Fruit fly (Drosophila melanogaster) whole organism, embryonic: ENCODE data around the gene Lrr47.
A peak's percentile ranks its signal among the peaks of the same experiment; 100 is the strongest.

Source experiments
- ATbp ChIP-seq: fragments of 200-800 bp; sonication (Bioruptor generic); optimal IDR thresholded peaks from 2 replicates; lab custom pipeline; 2017; ENCODE audit warnings: missing biosample characterization, mild to moderate bottlenecking, missing genetic modification characterization, missing genetic modification reagents
- Adf1 ChIP-seq: fragments of 200-800 bp; sonication (Bioruptor generic); IDR thresholded peaks from 2 replicates; pipeline ENCODE4 v1.3.6; 2022; ENCODE audit warnings: missing biosample characterization, missing genetic modification characterization
- Asciz ChIP-seq: fragments of 200-800 bp; sonication (Bioruptor generic); optimal IDR thresholded peaks from 2 replicates; lab custom pipeline; 2017; ENCODE audit warnings: missing biosample characterization, mild to moderate bottlenecking, missing genetic modification characterization, missing genetic modification reagents
- Atf3 ChIP-seq: fragments of 200-800 bp; sonication (Bioruptor generic); optimal IDR thresholded peaks from 3 replicates; lab custom pipeline; 2016; ENCODE audit warnings: missing biosample characterization, missing genetic modification characterization
- B-H2 ChIP-seq: fragments of 200-800 bp; sonication (Bioruptor generic); optimal IDR thresholded peaks from 2 replicates; lab custom pipeline; 2018; ENCODE audit warnings: missing biosample characterization, mild to moderate bottlenecking, missing genetic modification characterization
- CG10654 ChIP-seq: fragments of 200-800 bp; sonication (Bioruptor generic); optimal IDR thresholded peaks from 2 replicates; lab custom pipeline; 2016; ENCODE audit warnings: missing biosample characterization, missing genetic modification characterization
- CG12219 ChIP-seq: fragments of 200-800 bp; sonication (Bioruptor generic); optimal IDR thresholded peaks from 3 replicates; lab custom pipeline; 2018; ENCODE audit warnings: missing biosample characterization, mild to moderate bottlenecking, missing genetic modification characterization
- CG13296 ChIP-seq: fragments of 200-800 bp; sonication (Bioruptor generic); optimal IDR thresholded peaks from 3 replicates; lab custom pipeline; 2018; ENCODE audit warnings: missing biosample characterization, mild to moderate bottlenecking, missing genetic modification characterization
- CG13424 ChIP-seq: fragments of 200-800 bp; sonication (Bioruptor generic); optimal IDR thresholded peaks from 2 replicates; lab custom pipeline; 2019; ENCODE audit warnings: missing biosample characterization, mild to moderate bottlenecking, missing genetic modification characterization, moderate library complexity
- CG14014 ChIP-seq: fragments of 200-800 bp; sonication (Bioruptor generic); IDR thresholded peaks from 2 replicates; pipeline ENCODE4 v1.3.6; 2022; ENCODE audit warnings: missing biosample characterization, missing genetic modification characterization
- CG14667 ChIP-seq: fragments of 200-800 bp; sonication (Bioruptor generic); IDR thresholded peaks from 2 replicates; pipeline ENCODE4 v1.3.6; 2022; ENCODE audit warnings: missing biosample characterization, missing genetic modification characterization
- CG15696 ChIP-seq: fragments of 200-800 bp; sonication (Bioruptor generic); optimal IDR thresholded peaks from 2 replicates; lab custom pipeline; 2019; ENCODE audit warnings: missing biosample characterization, mild to moderate bottlenecking, missing genetic modification characterization, moderate library complexity
- CG1792 ChIP-seq: fragments of 200-800 bp; sonication (Bioruptor generic); optimal IDR thresholded peaks from 2 replicates; lab custom pipeline; 2016; ENCODE audit warnings: missing biosample characterization, missing genetic modification characterization
- CG2129 ChIP-seq: fragments of 200-800 bp; sonication (Bioruptor generic); IDR thresholded peaks from 2 replicates; pipeline ENCODE4 v1.3.6; 2022; ENCODE audit warnings: missing biosample characterization, missing genetic modification characterization; ENCODE audit not compliant: partially characterized antibody
- CG2678 ChIP-seq: fragments of 200-800 bp; sonication (Bioruptor generic); optimal IDR thresholded peaks from 3 replicates; lab custom pipeline; 2019; ENCODE audit warnings: missing biosample characterization, mild to moderate bottlenecking, missing genetic modification characterization, moderate library complexity
- CG3838 ChIP-seq: fragments of 200-800 bp; sonication (Bioruptor generic); optimal IDR thresholded peaks from 3 replicates; lab custom pipeline; 2016; ENCODE audit warnings: missing biosample characterization, missing genetic modification characterization
- CG4707 ChIP-seq: fragments of 200-800 bp; sonication (Bioruptor generic); optimal IDR thresholded peaks from 2 replicates; lab custom pipeline; 2018; ENCODE audit warnings: missing biosample characterization, mild to moderate bottlenecking, missing genetic modification characterization, moderate library complexity
- CG6854 ChIP-seq: fragments of 200-800 bp; sonication (Bioruptor generic); optimal IDR thresholded peaks from 3 replicates; lab custom pipeline; 2017; ENCODE audit warnings: missing biosample characterization, mild to moderate bottlenecking, missing genetic modification characterization
- CG8290 ChIP-seq, 3 experiments: fragments of 200-800 bp; sonication (Bioruptor generic); optimal IDR thresholded peaks; 2 replicates each; lab custom pipeline; 2016 to 2019; ENCODE audit warnings: missing biosample characterization in 3 of 3, missing genetic modification characterization in 3 of 3, mild to moderate bottlenecking in 2 of 3, moderate library complexity in 1 of 3
- CG8944 ChIP-seq: fragments of 200-800 bp; sonication (Bioruptor generic); optimal IDR thresholded peaks from 3 replicates; lab custom pipeline; 2016; ENCODE audit warnings: missing biosample characterization, missing genetic modification characterization
- CG9609 ChIP-seq: fragments of 200-800 bp; sonication (Bioruptor generic); optimal IDR thresholded peaks from 3 replicates; lab custom pipeline; 2016; ENCODE audit warnings: missing biosample characterization, missing genetic modification characterization
- CrebB ChIP-seq: fragments of 200-800 bp; sonication (Bioruptor generic); optimal IDR thresholded peaks from 3 replicates; lab custom pipeline; 2018; ENCODE audit warnings: missing biosample characterization, mild to moderate bottlenecking, missing genetic modification characterization
- Dip2 ChIP-seq: fragments of 200-800 bp; sonication (Bioruptor generic); IDR thresholded peaks from 2 replicates; pipeline ENCODE4 v1.3.6; 2022; ENCODE audit warnings: missing biosample characterization, missing genetic modification characterization
- Dip3 ChIP-seq: fragments of 200-800 bp; sonication (Bioruptor generic); optimal IDR thresholded peaks from 3 replicates; lab custom pipeline; 2016; ENCODE audit warnings: missing biosample characterization, missing genetic modification characterization
- Fer1 ChIP-seq: fragments of 200-800 bp; sonication (Bioruptor generic); optimal IDR thresholded peaks from 2 replicates; lab custom pipeline; 2017; ENCODE audit warnings: missing biosample characterization, mild to moderate bottlenecking, missing genetic modification characterization
- HHEX ChIP-seq: fragments of 200-800 bp; sonication (Bioruptor generic); optimal IDR thresholded peaks from 3 replicates; lab custom pipeline; 2017; ENCODE audit warnings: missing biosample characterization, mild to moderate bottlenecking, missing genetic modification characterization, missing genetic modification reagents
- Hmr ChIP-seq: fragments of 200-800 bp; sonication (Bioruptor generic); optimal IDR thresholded peaks from 3 replicates; lab custom pipeline; 2017; ENCODE audit warnings: mild to moderate bottlenecking, missing biosample characterization, missing genetic modification reagents, missing genetic modification characterization
- Nf-YA ChIP-seq: fragments of 200-800 bp; sonication (Bioruptor generic); IDR thresholded peaks from 2 replicates; pipeline ENCODE4 v1.3.6; 2022; ENCODE audit warnings: missing biosample characterization, missing genetic modification characterization
- Pdp1 ChIP-seq, 2 experiments: fragments of 200-800 bp; sonication (Bioruptor generic); optimal IDR thresholded peaks; 3 replicates each; lab custom pipeline; 2016; ENCODE audit warnings: missing biosample characterization in 2 of 2, missing genetic modification characterization in 2 of 2, mild to moderate bottlenecking in 1 of 2, moderate library complexity in 1 of 2
- Rfx ChIP-seq: fragments of 200-800 bp; sonication (Bioruptor generic); IDR thresholded peaks from 2 replicates; pipeline ENCODE4 v1.3.6; 2022; ENCODE audit warnings: missing biosample characterization, missing genetic modification characterization
- Sin3A ChIP-seq: fragments of >200 bp; optimal IDR thresholded peaks from 2 replicates; lab custom pipeline; 2018
- Sox100B ChIP-seq: fragments of 200-800 bp; sonication (Bioruptor generic); optimal IDR thresholded peaks from 3 replicates; lab custom pipeline; 2018; ENCODE audit warnings: missing biosample characterization, mild to moderate bottlenecking, missing genetic modification characterization
- Spps ChIP-seq: fragments of 200-800 bp; sonication (Bioruptor generic); optimal IDR thresholded peaks from 2 replicates; lab custom pipeline; 2018; ENCODE audit warnings: missing biosample characterization, mild to moderate bottlenecking, missing genetic modification characterization
- Sry-β ChIP-seq: fragments of 200-800 bp; sonication (Bioruptor generic); optimal IDR thresholded peaks from 2 replicates; lab custom pipeline; 2018; ENCODE audit warnings: missing biosample characterization, mild to moderate bottlenecking, missing genetic modification characterization, moderate library complexity
- chif ChIP-seq, 2 experiments: fragments of 200-800 bp; sonication (Bioruptor generic); optimal IDR thresholded peaks; 3 replicates each; lab custom pipeline; 2016; ENCODE audit warnings: missing biosample characterization in 2 of 2, missing genetic modification characterization in 2 of 2
- exex ChIP-seq: fragments of 200-800 bp; sonication (Bioruptor generic); optimal IDR thresholded peaks from 4 replicates; lab custom pipeline; 2018; ENCODE audit warnings: missing biosample characterization, mild to moderate bottlenecking, missing genetic modification characterization, moderate library complexity
- fd3F ChIP-seq: fragments of 200-800 bp; sonication (Bioruptor generic); optimal IDR thresholded peaks from 2 replicates; lab custom pipeline; 2018; ENCODE audit warnings: missing biosample characterization, mild to moderate bottlenecking, missing genetic modification characterization, moderate library complexity
- gce ChIP-seq: fragments of 200-800 bp; sonication (Bioruptor generic); IDR thresholded peaks from 3 replicates; pipeline ENCODE4 v1.3.6; 2022; ENCODE audit warnings: missing biosample characterization, missing genetic modification characterization
- gem ChIP-seq: fragments of 200-800 bp; sonication (Bioruptor generic); optimal IDR thresholded peaks from 2 replicates; lab custom pipeline; 2019; ENCODE audit warnings: missing biosample characterization, mild to moderate bottlenecking, missing genetic modification characterization, moderate library complexity
- gsb-n ChIP-seq: fragments of 200-800 bp; sonication (Bioruptor generic); optimal IDR thresholded peaks from 3 replicates; lab custom pipeline; 2018; ENCODE audit warnings: missing biosample characterization, mild to moderate bottlenecking, missing genetic modification characterization
- kni ChIP-seq: fragments of 200-800 bp; sonication (Bioruptor generic); optimal IDR thresholded peaks from 3 replicates; lab custom pipeline; 2017; ENCODE audit warnings: mild to moderate bottlenecking, missing biosample characterization, missing genetic modification reagents, missing genetic modification characterization
- lov ChIP-seq, 2 experiments: fragments of 200-800 bp in 1 of 2; fragments of >200 bp in 1 of 2; sonication (Bioruptor generic) in 1 of 2; IDR thresholded peaks in 1 of 2; optimal IDR thresholded peaks in 1 of 2; 2 replicates in 1 of 2; 3 replicates in 1 of 2; pipeline versions ENCODE4 v1.3.6 to Lab custom; 2017 to 2022; ENCODE audit warnings: missing biosample characterization in 1 of 2, missing genetic modification characterization in 1 of 2
- maf-S ChIP-seq: fragments of 200-800 bp; sonication (Bioruptor generic); optimal IDR thresholded peaks from 2 replicates; lab custom pipeline; 2016; ENCODE audit warnings: missing biosample characterization, missing genetic modification characterization
- nmo ChIP-seq: fragments of 200-800 bp; sonication (Bioruptor generic); optimal IDR thresholded peaks from 2 replicates; lab custom pipeline; 2018; ENCODE audit warnings: missing biosample characterization, mild to moderate bottlenecking, missing genetic modification characterization, moderate library complexity
- pho ChIP-seq: fragments of 200-800 bp; sonication (Bioruptor generic); optimal IDR thresholded peaks from 2 replicates; lab custom pipeline; 2016; ENCODE audit warnings: missing biosample characterization, missing genetic modification characterization
- sens ChIP-seq: fragments of 200-800 bp; sonication (Bioruptor generic); peaks from one replicate; lab custom pipeline; 2016; ENCODE audit warnings: missing biosample characterization, missing genetic modification characterization
- sim ChIP-seq: fragments of 200-800 bp; sonication (Bioruptor generic); IDR thresholded peaks from 2 replicates; pipeline ENCODE4 v1.3.6; 2022; ENCODE audit warnings: missing biosample characterization, missing genetic modification characterization
- sob ChIP-seq: fragments of 200-800 bp; sonication (Bioruptor generic); IDR thresholded peaks from 2 replicates; pipeline ENCODE4 v1.3.6; 2022; ENCODE audit warnings: missing biosample characterization, missing genetic modification characterization
- unpg ChIP-seq: fragments of 200-800 bp; sonication (Bioruptor generic); optimal IDR thresholded peaks from 3 replicates; lab custom pipeline; 2018; ENCODE audit warnings: missing biosample characterization, mild to moderate bottlenecking, missing genetic modification characterization, moderate library complexity
- wek ChIP-seq: fragments of 200-800 bp; sonication (Bioruptor generic); optimal IDR thresholded peaks from 3 replicates; lab custom pipeline; 2018; ENCODE audit warnings: missing biosample characterization, mild to moderate bottlenecking, missing genetic modification characterization, moderate library complexity

Gene Lrr47

dm6 chr2L:10472257-10472656 is 44.9 kb upstream of the Lrr47 start:
- peak; percentile 4 for TF ChIP-seq Asciz (GFP tag; lab: Kevin White, UChicago)
- no peak for TF ChIP-seq HHEX (GFP tag; lab: Kevin White, UChicago)
- no peak for TF ChIP-seq Sry-β (GFP tag; lab: Kevin White, UChicago)
- TF ChIP-seq ATbp (GFP tag; lab: Kevin White, UChicago): no peak
- TF ChIP-seq CG12219 (GFP tag; lab: Kevin White, UChicago): no peak
- peak; percentile 13 for TF ChIP-seq fd3F (GFP tag; lab: Kevin White, UChicago)
- TF ChIP-seq CG9609 (GFP tag; lab: Kevin White, UChicago): no peak
- no peak for TF ChIP-seq Adf1 (GFP tag; lab: Robert Waterston, UW)
- no peak for TF ChIP-seq exex (tag; lab: Kevin White, UChicago)
- TF ChIP-seq Spps (tag; lab: Kevin White, UChicago): no peak
- no peak for TF ChIP-seq CG8290 (GFP tag; optimal IDR thresholded peaks at IDR 0.05; lab: Kevin White, UChicago)
- peak in 1 of 2 experiments; percentile 3 for TF ChIP-seq CG8290 (tag; optimal IDR thresholded peaks at IDR 0.05; lab: Kevin White, UChicago)
- no peak for TF ChIP-seq Nf-YA
- no peak for TF ChIP-seq kni (GFP tag; lab: Kevin White, UChicago)
- TF ChIP-seq CG4707 (GFP tag; lab: Kevin White, UChicago): no peak
- TF ChIP-seq sens: peak; percentile 51
- no peak for TF ChIP-seq CG3838 (GFP tag; lab: Kevin White, UChicago)
- no peak for TF ChIP-seq CrebB (tag; lab: Kevin White, UChicago)
- no peak for TF ChIP-seq sim (GFP tag; lab: Robert Waterston, UW)
- no peak for TF ChIP-seq CG15696 (tag; lab: Kevin White, UChicago)
- no peak for TF ChIP-seq Dip2
- TF ChIP-seq Hmr: peak; percentile 26
- TF ChIP-seq pho (GFP tag; lab: Kevin White, UChicago): no peak
- TF ChIP-seq CG8944: no peak
- TF ChIP-seq CG2678 (tag; lab: Kevin White, UChicago): peak; percentile 37
- TF ChIP-seq CG10654: no peak
- no peak for TF ChIP-seq sob (GFP tag; lab: Robert Waterston, UW)
- TF ChIP-seq Fer1 (GFP tag; lab: Kevin White, UChicago): peak; percentile 4
- TF ChIP-seq unpg (GFP tag; lab: Kevin White, UChicago): peak; percentile 23
- TF ChIP-seq chif (GFP tag; optimal IDR thresholded peaks at IDR 0.05; lab: Kevin White, UChicago): no peak
- no peak for TF ChIP-seq Dip3 (GFP tag; lab: Kevin White, UChicago)
- no peak for TF ChIP-seq CG1792 (GFP tag; lab: Kevin White, UChicago)
- peak; percentile 36 for TF ChIP-seq wek (GFP tag; lab: Kevin White, UChicago)
- peak; percentile 8 for TF ChIP-seq gem (tag; lab: Kevin White, UChicago)
- TF ChIP-seq CG13296 (GFP tag; lab: Kevin White, UChicago): peak; percentile 41
- TF ChIP-seq B-H2: no peak
- TF ChIP-seq CG14014 (GFP tag; lab: Robert Waterston, UW): peak; percentile 11; the same call in 1 of the 2 replicates
- TF ChIP-seq lov (optimal IDR thresholded peaks at IDR 0.05; lab: Kevin White, UChicago): no peak
- no peak for TF ChIP-seq lov (GFP tag; IDR thresholded peaks at IDR 0.05; lab: Robert Waterston, UW)
- no peak for TF ChIP-seq Sin3A (lab: Kevin White, UChicago)
- TF ChIP-seq gce (GFP tag; lab: Robert Waterston, UW): no peak
- TF ChIP-seq Rfx (GFP tag; lab: Robert Waterston, UW): peak; percentile 19; the same call in 1 of the 2 replicates
- no peak for TF ChIP-seq CG6854 (GFP tag; lab: Kevin White, UChicago)
- TF ChIP-seq CG2129 (GFP tag; lab: Robert Waterston, UW): no peak
- TF ChIP-seq nmo (GFP tag; lab: Kevin White, UChicago): no peak
- TF ChIP-seq maf-S (GFP tag; lab: Kevin White, UChicago): no peak
- no peak for TF ChIP-seq CG14667 (GFP tag; lab: Robert Waterston, UW)
- TF ChIP-seq Sox100B (GFP tag; lab: Kevin White, UChicago): peak; percentile 25
- TF ChIP-seq CG13424 (tag; lab: Kevin White, UChicago): peak; percentile 10
- no peak for TF ChIP-seq gsb-n (tag; lab: Kevin White, UChicago)
- no peak for TF ChIP-seq Atf3 (GFP tag; lab: Kevin White, UChicago)
- TF ChIP-seq Pdp1 (GFP tag; optimal IDR thresholded peaks at IDR 0.05; lab: Kevin White, UChicago): peak in 1 of 2 experiments; percentile 14
